Worm (Caenorhabditis elegans): ENCODE results near the gene C40C9.4.

DNA sequence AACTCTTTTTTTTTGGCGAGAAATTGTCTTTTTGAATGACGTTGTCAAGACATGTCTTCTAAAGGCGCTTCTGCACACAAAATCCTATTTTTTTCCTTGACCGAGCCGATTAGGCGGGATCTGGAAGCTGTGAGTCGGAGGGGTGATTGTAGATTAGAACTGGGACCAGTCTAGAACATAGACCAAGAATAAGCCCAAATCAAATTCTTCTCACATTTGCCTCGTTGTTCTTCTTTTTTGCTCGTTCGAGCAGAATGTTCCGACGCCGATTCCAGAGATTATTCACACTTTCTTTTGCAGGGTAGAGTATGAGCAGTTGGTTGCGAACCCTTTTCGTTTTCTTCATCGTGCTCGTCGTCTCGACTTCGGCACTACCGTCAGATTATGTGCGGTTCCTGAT, 32.3 kb upstream of the C40C9.4 start, which contains the start of gene nlp-53:
- TF ChIP-seq ZK546.5 (tag; optimal IDR thresholded peaks at IDR 0.05), result no peak
- TF ChIP-seq nhr-77 (tag; optimal IDR thresholded peaks at IDR 0.05), result no peak
- no peak for TF ChIP-seq elt-1 (tag; optimal IDR thresholded peaks at IDR 0.05)
- TF ChIP-seq sma-9 (GFP tag; optimal IDR thresholded peaks at IDR 0.05), result no peak
- TF ChIP-seq sma-9 (tag; optimal IDR thresholded peaks at IDR 0.05), result no peak
- TF ChIP-seq snpc-4 (tag; optimal IDR thresholded peaks at IDR 0.05), result no peak
- no peak for TF ChIP-seq ama-1 (optimal IDR thresholded peaks at IDR 0.05)
- TF ChIP-seq nhr-237 (tag; optimal IDR thresholded peaks at IDR 0.05), result no peak
- TF ChIP-seq nhr-25 (tag; optimal IDR thresholded peaks at IDR 0.05), result no peak
- no peak for TF ChIP-seq ceh-82 (tag; optimal IDR thresholded peaks at IDR 0.05)
- no peak for TF ChIP-seq nhr-11 (tag; optimal IDR thresholded peaks at IDR 0.05)
- no peak for TF ChIP-seq lin-13 (GFP tag; optimal IDR thresholded peaks at IDR 0.05)
- TF ChIP-seq nhr-12 (tag; optimal IDR thresholded peaks at IDR 0.05), result no peak

Measured in whole organism, L2 larva.